In genomic region chr3L:3639324-3639723, dm6 we compare ENCODE assay signal across 3 fruit fly cellular contexts.
TF ChIP-seq lines count a peak whose summit lies in the region.

No protein-coding gene starts in this region.

- no peak for TF ChIP-seq CTCF in whole organism, embryonic (GFP tag; optimal IDR thresholded peaks at IDR 0.05; lab: Kevin White, UChicago)

TF ChIP-seq in whole organism, embryonic, 481 proteins besides CTCF, POLR2A, EP300 and RAD21:
- no peak for TF ChIP-seq hbn (GFP tag; IDR thresholded peaks at IDR 0.05; lab: Robert Waterston, UW; ENCODE audit: partially characterized antibody)
- no peak for TF ChIP-seq aop (GFP tag; IDR thresholded peaks at IDR 0.05; lab: Robert Waterston, UW)
- peak in 1 of 2 experiments; percentile 25 for TF ChIP-seq bsh (GFP tag; optimal IDR thresholded peaks at IDR 0.05; lab: Kevin White, UChicago)
- TF ChIP-seq CG16813 (GFP tag; IDR thresholded peaks at IDR 0.05; lab: Robert Waterston, UW; ENCODE audit: partially characterized antibody), result no peak
- peak; percentile 5 for TF ChIP-seq Med (GFP tag; lab: Kevin White, UChicago)
- no peak for TF ChIP-seq CG9727 (GFP tag; optimal IDR thresholded peaks at IDR 0.05; lab: Kevin White, UChicago)
- TF ChIP-seq CG10979 (tag; optimal IDR thresholded peaks at IDR 0.05; lab: Kevin White, UChicago), result peak; percentile 23
- TF ChIP-seq CG34224 (GFP tag; IDR thresholded peaks at IDR 0.05; lab: Robert Waterston, UW; ENCODE audit: partially characterized antibody), result no peak
- TF ChIP-seq phol (tag; optimal IDR thresholded peaks at IDR 0.05; lab: Kevin White, UChicago), result peak; percentile 13
- TF ChIP-seq CG6175 (GFP tag; IDR thresholded peaks at IDR 0.05; lab: Robert Waterston, UW), result no peak
- peak; percentile 29 for TF ChIP-seq dmrt11E (tag; optimal IDR thresholded peaks at IDR 0.05; lab: Kevin White, UChicago)
- no peak for TF ChIP-seq CG17359 (tag; optimal IDR thresholded peaks at IDR 0.05; lab: Kevin White, UChicago)
- TF ChIP-seq run (tag; optimal IDR thresholded peaks at IDR 0.05; lab: Kevin White, UChicago), result no peak
- TF ChIP-seq ttk (GFP tag; IDR thresholded peaks at IDR 0.05; lab: Robert Waterston, UW), result no peak
- no peak for TF ChIP-seq B-H1 (GFP tag; IDR thresholded peaks at IDR 0.05; lab: Robert Waterston, UW)
- TF ChIP-seq fd3F (GFP tag; optimal IDR thresholded peaks at IDR 0.05; lab: Kevin White, UChicago), result no peak
- TF ChIP-seq CG12744 (GFP tag; optimal IDR thresholded peaks at IDR 0.05; lab: Kevin White, UChicago), result no peak

TF ChIP-seq in whole organism, prepupa, 60 proteins besides CTCF, POLR2A, EP300 and RAD21 (continues in another document):
- TF ChIP-seq fd59A (GFP tag; optimal IDR thresholded peaks at IDR 0.05; lab: Kevin White, UChicago), result peak; percentile 17
- peak; percentile 51; the same call in 1 of the 2 replicates for TF ChIP-seq CG15336 (GFP tag; IDR thresholded peaks at IDR 0.05; lab: Robert Waterston, UW)
- TF ChIP-seq Ets96B (tag; optimal IDR thresholded peaks at IDR 0.05; lab: Kevin White, UChicago), result peak; percentile 29
- no peak for TF ChIP-seq CG31627 (GFP tag; optimal IDR thresholded peaks at IDR 0.05; lab: Kevin White, UChicago)
- no peak for TF ChIP-seq dsx (GFP tag; optimal IDR thresholded peaks at IDR 0.05; lab: Kevin White, UChicago; ENCODE audit: poor library complexity, severe bottlenecking)
- TF ChIP-seq cyc (GFP tag; optimal IDR thresholded peaks at IDR 0.05; lab: Kevin White, UChicago), result no peak
- TF ChIP-seq CG6163 (GFP tag; IDR thresholded peaks at IDR 0.05; lab: Robert Waterston, UW), result no peak
- no peak for TF ChIP-seq Sox102F (GFP tag; optimal IDR thresholded peaks at IDR 0.05; lab: Kevin White, UChicago)
- TF ChIP-seq pdm3 (GFP tag; optimal IDR thresholded peaks at IDR 0.05; lab: Kevin White, UChicago), result peak; percentile 11
- no peak for TF ChIP-seq Hr38 (GFP tag; optimal IDR thresholded peaks at IDR 0.05; lab: Kevin White, UChicago)
- no peak for TF ChIP-seq ss (GFP tag; optimal IDR thresholded peaks at IDR 0.05; lab: Kevin White, UChicago)
- no peak for TF ChIP-seq CG16779 (tag; optimal IDR thresholded peaks at IDR 0.05; lab: Kevin White, UChicago)
- TF ChIP-seq CG10669 (GFP tag; optimal IDR thresholded peaks at IDR 0.05; lab: Kevin White, UChicago), result no peak
- TF ChIP-seq topi (GFP tag; optimal IDR thresholded peaks at IDR 0.05; lab: Kevin White, UChicago), result no peak
- no peak for TF ChIP-seq CG7368 (GFP tag; optimal IDR thresholded peaks at IDR 0.05; lab: Kevin White, UChicago)
- TF ChIP-seq Sox14 (GFP tag; optimal IDR thresholded peaks at IDR 0.05; lab: Kevin White, UChicago), result peak; percentile 24
- peak; percentile 12; the same call in 1 of the 3 replicates for TF ChIP-seq eg (GFP tag; IDR thresholded peaks at IDR 0.05; lab: Robert Waterston, UW)
- TF ChIP-seq Lpt (GFP tag; optimal IDR thresholded peaks at IDR 0.05; lab: Kevin White, UChicago), result no peak
- no peak for TF ChIP-seq Eip93F (GFP tag; optimal IDR thresholded peaks at IDR 0.05; lab: Kevin White, UChicago)
- TF ChIP-seq lz (GFP tag; optimal IDR thresholded peaks at IDR 0.05; lab: Kevin White, UChicago), result no peak
- no peak for TF ChIP-seq svp (GFP tag; lab: Kevin White, UChicago)
- TF ChIP-seq vri (GFP tag; optimal IDR thresholded peaks at IDR 0.05; lab: Kevin White, UChicago), result no peak
- TF ChIP-seq Hr39 (GFP tag; optimal IDR thresholded peaks at IDR 0.05; lab: Kevin White, UChicago), result no peak
- TF ChIP-seq CG11762 (GFP tag; optimal IDR thresholded peaks at IDR 0.05; lab: Kevin White, UChicago; ENCODE audit: insufficient read depth), result no peak
- no peak for TF ChIP-seq Sox15 (GFP tag; optimal IDR thresholded peaks at IDR 0.05; lab: Kevin White, UChicago)
- TF ChIP-seq CG10631 (GFP tag; optimal IDR thresholded peaks at IDR 0.05; lab: Kevin White, UChicago), result no peak
- no peak for TF ChIP-seq CG6808 (GFP tag; optimal IDR thresholded peaks at IDR 0.05; lab: Kevin White, UChicago)
- no peak for TF ChIP-seq Blimp-1 (GFP tag; optimal IDR thresholded peaks at IDR 0.05; lab: Kevin White, UChicago)
- no peak for TF ChIP-seq CG34406 (GFP tag; optimal IDR thresholded peaks at IDR 0.05; lab: Kevin White, UChicago)
- no peak for TF ChIP-seq CG8632 (GFP tag; optimal IDR thresholded peaks at IDR 0.05; lab: Kevin White, UChicago)
- no peak for TF ChIP-seq fd85E (GFP tag; optimal IDR thresholded peaks at IDR 0.05; lab: Kevin White, UChicago)
- peak; percentile 54 for TF ChIP-seq CG6276 (GFP tag; optimal IDR thresholded peaks at IDR 0.05; lab: Kevin White, UChicago)
- peak; percentile 2 for TF ChIP-seq spab (GFP tag; optimal IDR thresholded peaks at IDR 0.05; lab: Kevin White, UChicago)
- no peak for TF ChIP-seq Smox (GFP tag; optimal IDR thresholded peaks at IDR 0.05; lab: Kevin White, UChicago)
- peak; percentile 12 for TF ChIP-seq OdsH (GFP tag; optimal IDR thresholded peaks at IDR 0.05; lab: Kevin White, UChicago)
- no peak for TF ChIP-seq esn (GFP tag; optimal IDR thresholded peaks at IDR 0.05; lab: Kevin White, UChicago)
- TF ChIP-seq CG4318 (GFP tag; optimal IDR thresholded peaks at IDR 0.05; lab: Kevin White, UChicago), result peak; percentile 36
- no peak for TF ChIP-seq Ets21C (GFP tag; optimal IDR thresholded peaks at IDR 0.05; lab: Kevin White, UChicago)
- TF ChIP-seq CG1621 (tag; optimal IDR thresholded peaks at IDR 0.05; lab: Kevin White, UChicago), result no peak
- TF ChIP-seq CG8319 (GFP tag; optimal IDR thresholded peaks at IDR 0.05; lab: Kevin White, UChicago), result no peak

TF ChIP-seq in whole organism, pupa, 21 proteins besides CTCF, POLR2A, EP300 and RAD21:
- TF ChIP-seq rn (GFP tag; IDR thresholded peaks at IDR 0.05; lab: Robert Waterston, UW) (no peak), CG15710 (tag; optimal IDR thresholded peaks at IDR 0.05; lab: Kevin White, UChicago) (no peak), CG34367 (tag; optimal IDR thresholded peaks at IDR 0.05; lab: Kevin White, UChicago) (no peak), Pif1B (GFP tag; optimal IDR thresholded peaks at IDR 0.05; lab: Kevin White, UChicago) (no peak), CG10348 (GFP tag; IDR thresholded peaks at IDR 0.05; lab: Robert Waterston, UW) (no peak), CG12605 (GFP tag; IDR thresholded peaks at IDR 0.05; lab: Robert Waterston, UW) (no peak), Pif1A (GFP tag; optimal IDR thresholded peaks at IDR 0.05; lab: Kevin White, UChicago) (no peak), CG17806 (tag; optimal IDR thresholded peaks at IDR 0.05; lab: Kevin White, UChicago) (peak; percentile 10), Snoo (tag; optimal IDR thresholded peaks at IDR 0.05; lab: Kevin White, UChicago) (no peak), CG9948 (tag; optimal IDR thresholded peaks at IDR 0.05; lab: Kevin White, UChicago) (no peak), CG8301 (tag; optimal IDR thresholded peaks at IDR 0.05; lab: Kevin White, UChicago) (peak; percentile 42), fd96Ca (GFP tag; IDR thresholded peaks at IDR 0.05; lab: Robert Waterston, UW) (no peak), CG8159 (tag; optimal IDR thresholded peaks at IDR 0.05; lab: Kevin White, UChicago) (peak; percentile 33), Ets98B (GFP tag; IDR thresholded peaks at IDR 0.05; lab: Robert Waterston, UW) (no peak), CG4496 (GFP tag; IDR thresholded peaks at IDR 0.05; lab: Robert Waterston, UW) (no peak), CG13204 (GFP tag; optimal IDR thresholded peaks at IDR 0.05; lab: Kevin White, UChicago) (no peak), gl (tag; optimal IDR thresholded peaks at IDR 0.05; lab: Kevin White, UChicago) (no peak), CG32121 (GFP tag; IDR thresholded peaks at IDR 0.05; lab: Robert Waterston, UW) (no peak), D1 (tag; optimal IDR thresholded peaks at IDR 0.05; lab: Kevin White, UChicago) (no peak), EcR (GFP tag; optimal IDR thresholded peaks at IDR 0.05; lab: Kevin White, UChicago) (no peak), CG14655 (GFP tag; optimal IDR thresholded peaks at IDR 0.05; lab: Kevin White, UChicago) (peak; percentile 64)
